Worm (Caenorhabditis elegans) whole organism, late embryonic: ENCODE data around the gene rpl-9.

Experiments
- C38D4.7 ChIP-seq: fragments of 200-800 bp; sonication (Bioruptor generic); optimal IDR thresholded peaks from 2 replicates; lab custom pipeline; 2018; ENCODE audit warnings: mild to moderate bottlenecking, missing genetic modification characterization, moderate library complexity, missing compliant biosample characterization
- K09A11.1 ChIP-seq: sonication (generic microtip); optimal IDR thresholded peaks from 2 replicates; lab custom pipeline; 2017; ENCODE audit warnings: antibody characterized with exemption, mild to moderate bottlenecking, missing genetic modification characterization, missing compliant biosample characterization; ENCODE audit not compliant: insufficient read depth
- ama-1 ChIP-seq: fragments of 150-350 bp; optimal IDR thresholded peaks from 2 replicates; lab custom pipeline; 2014
- ceh-14 ChIP-seq: sonication (generic microtip); optimal IDR thresholded peaks from 2 replicates; lab custom pipeline; 2016; ENCODE audit warnings: missing genotype, missing genetic modification characterization, missing compliant biosample characterization
- ceh-18 ChIP-seq: sonication (generic microtip); optimal IDR thresholded peaks from 2 replicates; lab custom pipeline; 2016; ENCODE audit warnings: missing genetic modification characterization, missing compliant biosample characterization
- ceh-31 ChIP-seq: sonication (generic microtip); optimal IDR thresholded peaks from 2 replicates; lab custom pipeline; 2016; ENCODE audit warnings: missing genetic modification characterization, missing compliant biosample characterization
- tbx-2 ChIP-seq: sonication (generic microtip); optimal IDR thresholded peaks from 2 replicates; lab custom pipeline; 2016; ENCODE audit warnings: missing genetic modification characterization, missing compliant biosample characterization

DNA sequence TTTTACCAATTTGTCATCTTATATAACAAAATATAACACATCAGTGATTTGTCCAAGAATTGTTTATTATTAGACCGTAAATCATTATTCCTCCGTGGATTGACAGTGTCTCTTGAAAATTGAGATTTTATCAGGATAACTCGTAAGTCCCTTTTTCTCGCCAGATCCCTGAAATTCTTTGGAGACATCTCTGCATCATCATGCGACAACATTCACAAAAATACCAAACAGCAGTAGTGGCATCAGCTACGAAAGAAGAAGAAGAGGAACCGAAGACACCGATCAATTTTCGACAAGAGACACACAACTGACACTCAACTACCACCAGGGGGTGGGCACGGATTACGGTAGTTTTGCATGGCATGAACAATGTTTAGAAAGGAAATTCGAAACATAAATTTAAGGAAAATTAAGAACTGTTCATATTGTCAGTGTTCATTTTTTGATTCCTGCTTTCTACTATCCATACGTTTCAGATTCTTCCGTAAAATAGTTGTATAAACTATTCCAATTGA, 47.7 kb downstream of the rpl-9 start:
- TF ChIP-seq ceh-14 (tag; lab: Kevin White, UChicago): no peak
- no peak for TF ChIP-seq ceh-31
- TF ChIP-seq C38D4.7 (GFP tag; lab: Kevin White, UChicago): no peak
- TF ChIP-seq ceh-18 (tag; lab: Kevin White, UChicago): no peak
- no peak for TF ChIP-seq ama-1
- no peak for TF ChIP-seq tbx-2 (tag; lab: Kevin White, UChicago)
- no peak for TF ChIP-seq K09A11.1 (tag; lab: Kevin White, UChicago)
